Worm (Caenorhabditis elegans) whole organism, L3 larva: Measurements from ENCODE around the gene fat-6.

Experiments used
- R02D3.7 ChIP-seq: fragments of 150-350 bp; optimal IDR thresholded peaks from 2 replicates; lab custom pipeline; 2014; ENCODE audit warnings: missing biosample characterization, missing genetic modification characterization
- ZK546.5 ChIP-seq: sonication (generic microtip); optimal IDR thresholded peaks from 2 replicates; lab custom pipeline; 2017; ENCODE audit warnings: missing biosample characterization, missing genetic modification characterization
- aly-2 ChIP-seq: fragments of 150-350 bp; optimal IDR thresholded peaks from 2 replicates; lab custom pipeline; 2014; ENCODE audit warnings: missing biosample characterization, missing genetic modification characterization
- ama-1 ChIP-seq: fragments of 150-350 bp; optimal IDR thresholded peaks from 2 replicates; lab custom pipeline; 2018
- ceh-16 ChIP-seq: sonication (generic microtip); optimal IDR thresholded peaks from 2 replicates; lab custom pipeline; 2017; ENCODE audit warnings: missing biosample characterization, missing genetic modification characterization
- ceh-28 ChIP-seq: fragments of 150-350 bp; optimal IDR thresholded peaks from 2 replicates; lab custom pipeline; 2014; ENCODE audit warnings: missing biosample characterization, missing genetic modification reagents, missing genetic modification characterization
- ceh-82 ChIP-seq: fragments of 150-350 bp; optimal IDR thresholded peaks from 2 replicates; lab custom pipeline; 2014; ENCODE audit warnings: missing biosample characterization, missing genetic modification characterization
- ceh-9 ChIP-seq: sonication (generic microtip); optimal IDR thresholded peaks from 2 replicates; lab custom pipeline; 2018; ENCODE audit warnings: missing biosample characterization, missing genetic modification characterization
- daf-12 ChIP-seq: fragments of 150-350 bp; optimal IDR thresholded peaks from 2 replicates; lab custom pipeline; 2014; ENCODE audit warnings: missing biosample characterization, missing genetic modification reagents, missing genetic modification characterization
- egl-27 ChIP-seq: sonication (generic microtip); optimal IDR thresholded peaks from 4 replicates; lab custom pipeline; 2017; ENCODE audit warnings: missing biosample characterization, missing genetic modification reagents, missing genetic modification characterization
- egl-5 ChIP-seq: fragments of 150-350 bp; optimal IDR thresholded peaks from 2 replicates; lab custom pipeline; 2017; ENCODE audit warnings: missing biosample characterization, missing genetic modification reagents, missing genetic modification characterization, inconsistent platforms
- elt-1 ChIP-seq: fragments of 150-350 bp; optimal IDR thresholded peaks from 2 replicates; lab custom pipeline; 2014; ENCODE audit warnings: missing biosample characterization, missing genetic modification characterization
- elt-2 ChIP-seq: sonication (generic microtip); optimal IDR thresholded peaks from 2 replicates; lab custom pipeline; 2016; ENCODE audit warnings: missing genetic modification reagents, mild to moderate bottlenecking, missing genetic modification characterization, missing compliant biosample characterization
- elt-3 ChIP-seq, 3 experiments: fragments of 150-350 bp in 1 of 3; sonication (generic microtip) in 2 of 3; optimal IDR thresholded peaks; 2 replicates in 2 of 3; 4 replicates in 1 of 3; lab custom pipeline; 2014 to 2017; ENCODE audit warnings: missing biosample characterization in 3 of 3, missing genetic modification characterization in 3 of 3
- eor-1 ChIP-seq, 2 experiments: fragments of 150-350 bp; optimal IDR thresholded peaks; 2 replicates each; lab custom pipeline; 2014 to 2018; ENCODE audit warnings: missing biosample characterization in 2 of 2, missing genetic modification characterization in 2 of 2
- fkh-10 ChIP-seq: sonication (generic microtip); optimal IDR thresholded peaks from 2 replicates; lab custom pipeline; 2017; ENCODE audit warnings: missing biosample characterization, missing genetic modification reagents, missing genetic modification characterization
- fkh-2 ChIP-seq: fragments of 150-350 bp; optimal IDR thresholded peaks from 2 replicates; lab custom pipeline; 2014; ENCODE audit warnings: missing biosample characterization, missing genetic modification reagents, missing genetic modification characterization
- fos-1 ChIP-seq: fragments of 150-350 bp; optimal IDR thresholded peaks from 2 replicates; lab custom pipeline; 2014; ENCODE audit warnings: missing biosample characterization, missing genetic modification characterization
- hmg-11 ChIP-seq: sonication (generic microtip); optimal IDR thresholded peaks from 2 replicates; lab custom pipeline; 2016; ENCODE audit warnings: missing genetic modification characterization, missing compliant biosample characterization
- jun-1 ChIP-seq: fragments of 150-350 bp; optimal IDR thresholded peaks from 2 replicates; lab custom pipeline; 2014; ENCODE audit warnings: missing biosample characterization, missing genetic modification reagents, missing genetic modification characterization
- lin-15B ChIP-seq: fragments of 150-350 bp; optimal IDR thresholded peaks from 2 replicates; lab custom pipeline; 2014; ENCODE audit warnings: missing biosample characterization, missing genetic modification characterization
- lin-39 ChIP-seq: fragments of 150-350 bp; optimal IDR thresholded peaks from 2 replicates; lab custom pipeline; 2018; ENCODE audit warnings: missing biosample characterization, missing genetic modification reagents, missing genetic modification characterization
- lsy-12 ChIP-seq: sonication (generic microtip); optimal IDR thresholded peaks from 2 replicates; lab custom pipeline; 2016; ENCODE audit warnings: mild to moderate bottlenecking, missing genetic modification characterization, missing compliant biosample characterization
- mdl-1 ChIP-seq: fragments of 150-350 bp; optimal IDR thresholded peaks from 2 replicates; lab custom pipeline; 2014; ENCODE audit warnings: missing biosample characterization, missing genetic modification characterization
- mml-1 ChIP-seq: fragments of 150-350 bp; sonication (generic microtip); optimal IDR thresholded peaks from 3 replicates; lab custom pipeline; 2014; ENCODE audit warnings: missing biosample characterization, missing genetic modification characterization
- nfya-1 ChIP-seq: sonication (generic microtip); optimal IDR thresholded peaks from 2 replicates; lab custom pipeline; 2017; ENCODE audit warnings: missing genetic modification characterization, mild to moderate bottlenecking, missing compliant biosample characterization, antibody characterized with exemption, moderate library complexity; ENCODE audit not compliant: insufficient read depth
- nhr-11 ChIP-seq: fragments of 150-350 bp; optimal IDR thresholded peaks from 2 replicates; lab custom pipeline; 2014; ENCODE audit warnings: missing biosample characterization, missing genetic modification characterization
- nhr-12 ChIP-seq: fragments of 150-350 bp; optimal IDR thresholded peaks from 2 replicates; lab custom pipeline; 2014; ENCODE audit warnings: missing biosample characterization, missing genetic modification characterization
- nhr-23 ChIP-seq: fragments of 150-350 bp; optimal IDR thresholded peaks from 2 replicates; lab custom pipeline; 2014; ENCODE audit warnings: missing biosample characterization, missing genetic modification reagents, missing genetic modification characterization
- nhr-237 ChIP-seq: fragments of 150-350 bp; optimal IDR thresholded peaks from 2 replicates; lab custom pipeline; 2014; ENCODE audit warnings: missing biosample characterization, missing genetic modification characterization
- nhr-25 ChIP-seq: sonication (generic microtip); optimal IDR thresholded peaks from 2 replicates; lab custom pipeline; 2017; ENCODE audit warnings: missing biosample characterization, missing genetic modification characterization
- nhr-28 ChIP-seq: fragments of 150-350 bp; optimal IDR thresholded peaks from 2 replicates; lab custom pipeline; 2014; ENCODE audit warnings: missing biosample characterization, missing genetic modification characterization
- nhr-43 ChIP-seq: sonication (generic microtip); optimal IDR thresholded peaks from 2 replicates; lab custom pipeline; 2016; ENCODE audit warnings: mild to moderate bottlenecking, missing genetic modification characterization, missing compliant biosample characterization; ENCODE audit not compliant: poor library complexity, severe bottlenecking
- nhr-67 ChIP-seq: fragments of 150-350 bp; optimal IDR thresholded peaks from 2 replicates; lab custom pipeline; 2014; ENCODE audit warnings: missing biosample characterization, missing genetic modification characterization
- nhr-76 ChIP-seq: fragments of 150-350 bp; sonication (generic microtip); optimal IDR thresholded peaks from 5 replicates; lab custom pipeline; 2014; ENCODE audit warnings: missing biosample characterization, missing genetic modification characterization
- nhr-77 ChIP-seq: fragments of 150-350 bp; optimal IDR thresholded peaks from 2 replicates; lab custom pipeline; 2014; ENCODE audit warnings: missing biosample characterization, missing genetic modification characterization
- pha-4 ChIP-seq: fragments of 150-350 bp; optimal IDR thresholded peaks from 2 replicates; lab custom pipeline; 2014; ENCODE audit warnings: missing biosample characterization, missing genetic modification reagents, missing genetic modification characterization
- pqm-1 ChIP-seq: fragments of 150-350 bp; optimal IDR thresholded peaks from 2 replicates; lab custom pipeline; 2017; ENCODE audit warnings: missing biosample characterization, missing genetic modification characterization, inconsistent platforms
- sea-2 ChIP-seq: fragments of 150-350 bp; sonication (generic microtip); optimal IDR thresholded peaks from 4 replicates; lab custom pipeline; 2014; ENCODE audit warnings: missing biosample characterization, missing genetic modification reagents, missing genetic modification characterization
- skn-1 ChIP-seq: fragments of 150-350 bp; optimal IDR thresholded peaks from 2 replicates; lab custom pipeline; 2014; ENCODE audit warnings: missing biosample characterization, missing genetic modification characterization
- snpc-4 ChIP-seq: fragments of 150-350 bp; optimal IDR thresholded peaks from 2 replicates; lab custom pipeline; 2014; ENCODE audit warnings: missing biosample characterization, missing genetic modification characterization
- tbx-2 ChIP-seq: sonication (generic microtip); optimal IDR thresholded peaks from 2 replicates; lab custom pipeline; 2016; ENCODE audit warnings: mild to moderate bottlenecking, missing genetic modification characterization, missing compliant biosample characterization
- unc-39 ChIP-seq: sonication (generic microtip); optimal IDR thresholded peaks from 4 replicates; lab custom pipeline; 2017; ENCODE audit warnings: missing biosample characterization, missing genetic modification characterization
- unc-62 ChIP-seq: fragments of 150-350 bp; sonication (generic microtip); optimal IDR thresholded peaks from 4 replicates; lab custom pipeline; 2014; ENCODE audit warnings: missing biosample characterization, missing genetic modification reagents, missing genetic modification characterization
- zag-1 ChIP-seq: fragments of 150-350 bp; optimal IDR thresholded peaks from 2 replicates; lab custom pipeline; 2014; ENCODE audit warnings: missing biosample characterization, missing genetic modification characterization
- ztf-11 ChIP-seq: fragments of 150-350 bp; optimal IDR thresholded peaks from 2 replicates; lab custom pipeline; 2014; ENCODE audit warnings: missing biosample characterization, missing genetic modification characterization
- ztf-4 ChIP-seq: fragments of 150-350 bp; optimal IDR thresholded peaks from 2 replicates; lab custom pipeline; 2014; ENCODE audit warnings: missing biosample characterization, missing genetic modification characterization

The fat-6 gene

DNA sequence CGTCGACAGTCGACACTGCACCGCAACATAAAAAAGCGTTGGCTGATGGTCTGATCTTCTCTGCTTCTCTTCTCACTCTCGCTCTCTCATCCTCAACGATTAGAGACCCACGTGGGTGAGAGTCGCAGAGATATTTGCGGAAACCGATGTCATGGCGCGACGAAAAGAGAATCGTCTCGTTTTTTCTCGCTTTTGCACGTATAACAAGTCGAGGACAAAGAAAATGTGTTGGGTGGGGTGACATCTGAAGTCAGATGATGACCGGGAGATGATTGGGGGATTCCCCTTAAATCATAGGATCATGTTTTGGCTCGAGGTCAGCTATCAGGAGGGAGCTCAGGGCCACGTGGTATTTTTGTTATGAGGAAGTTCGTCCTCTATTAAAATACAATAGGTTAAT, 40.9 kb upstream of the fat-6 start:
- no peak for TF ChIP-seq ceh-16
- TF ChIP-seq zag-1: no peak
- peak; percentile 78 for TF ChIP-seq nfya-1 (tag; lab: Kevin White, UChicago)
- TF ChIP-seq nhr-28: peak; percentile 57
- TF ChIP-seq nhr-43 (tag; lab: Kevin White, UChicago): peak; percentile 98
- TF ChIP-seq unc-62 (GFP tag; lab: Kevin White, UChicago): peak; percentile 81
- TF ChIP-seq hmg-11 (tag; lab: Kevin White, UChicago): no peak
- TF ChIP-seq nhr-76 (tag; lab: Kevin White, UChicago): no peak
- no peak for TF ChIP-seq daf-12 (tag; lab: Kevin White, UChicago)
- TF ChIP-seq pha-4: peak; percentile 91
- no peak for TF ChIP-seq ceh-9 (tag; lab: Kevin White, UChicago)
- no peak for TF ChIP-seq nhr-11
- peak; percentile 40 for TF ChIP-seq mml-1
- peak; percentile 57 for TF ChIP-seq tbx-2
- no peak for TF ChIP-seq aly-2 (tag; lab: Kevin White, UChicago)
- no peak for TF ChIP-seq nhr-237
- TF ChIP-seq nhr-77 (tag; lab: Kevin White, UChicago): no peak
- TF ChIP-seq lin-39: no peak
- TF ChIP-seq lsy-12: peak; percentile 81
- no peak for TF ChIP-seq egl-5 (tag; lab: Kevin White, UChicago)
- no peak for TF ChIP-seq ceh-82 (tag; lab: Kevin White, UChicago)
- no peak for TF ChIP-seq nhr-67 (tag; lab: Kevin White, UChicago)
- TF ChIP-seq elt-2: peak; percentile 89
- TF ChIP-seq ama-1 (lab: Kevin White, UChicago): no peak
- peak; percentile 68 for TF ChIP-seq egl-27 (tag; lab: Kevin White, UChicago)
- peak; percentile 3 for TF ChIP-seq fos-1 (tag; lab: Kevin White, UChicago)
- TF ChIP-seq nhr-25 (tag; lab: Kevin White, UChicago): peak; percentile 99
- peak; percentile 27 for TF ChIP-seq R02D3.7 (tag; lab: Kevin White, UChicago)
- no peak for TF ChIP-seq ztf-4 (tag; lab: Kevin White, UChicago)
- TF ChIP-seq elt-1 (tag; lab: Kevin White, UChicago): peak; percentile 60
- no peak for TF ChIP-seq unc-39 (tag; lab: Kevin White, UChicago)
- TF ChIP-seq elt-3 (tag; optimal IDR thresholded peaks at IDR 0.05; lab: Kevin White, UChicago): peak in 2 of 3 experiments; percentile 73 to 93
- peak; percentile 62 for TF ChIP-seq pqm-1
- TF ChIP-seq mdl-1 (tag; lab: Kevin White, UChicago): peak; percentile 99
- no peak for TF ChIP-seq sea-2 (GFP tag; lab: Kevin White, UChicago)
- peak; percentile 49 for TF ChIP-seq ceh-28 (tag; lab: Kevin White, UChicago)
- no peak for TF ChIP-seq fkh-10 (GFP tag; lab: Kevin White, UChicago)
- TF ChIP-seq jun-1 (tag; lab: Kevin White, UChicago): peak; percentile 88
- no peak for TF ChIP-seq ztf-11
- no peak for TF ChIP-seq nhr-12 (tag; lab: Kevin White, UChicago)
- TF ChIP-seq ZK546.5 (tag; lab: Kevin White, UChicago): no peak
- peak; percentile 39 for TF ChIP-seq snpc-4
- no peak for TF ChIP-seq eor-1 (tag; optimal IDR thresholded peaks at IDR 0.05; lab: Kevin White, UChicago)
- peak; percentile 37 for TF ChIP-seq lin-15B (tag; lab: Kevin White, UChicago)
- TF ChIP-seq nhr-23 (tag; lab: Kevin White, UChicago): peak; percentile 93
- TF ChIP-seq skn-1 (tag; lab: Kevin White, UChicago): no peak
- no peak for TF ChIP-seq fkh-2 (tag; lab: Kevin White, UChicago)

DNA sequence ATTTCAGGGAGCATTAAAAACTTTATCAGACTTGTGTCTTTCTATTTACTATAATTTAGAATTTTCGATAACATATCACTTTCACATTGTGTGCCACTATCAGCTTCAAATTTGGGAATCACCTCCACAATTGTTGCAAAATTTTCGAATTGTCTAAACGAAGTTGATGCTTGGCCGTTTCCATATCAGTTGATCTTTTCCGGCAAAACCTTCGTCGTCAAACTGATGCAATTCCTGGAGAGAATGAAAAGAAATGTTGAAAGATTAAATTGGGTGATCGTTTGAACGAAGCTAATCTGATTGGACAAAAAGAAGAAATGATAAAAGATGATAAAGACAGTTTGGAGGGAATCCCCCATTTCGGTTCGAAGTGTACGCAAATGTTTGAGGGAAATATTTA, 40.1 kb upstream of the fat-6 start:
- TF ChIP-seq daf-12 (tag; lab: Kevin White, UChicago): no peak
- TF ChIP-seq elt-3 (tag; optimal IDR thresholded peaks at IDR 0.05; lab: Kevin White, UChicago): no peak
- TF ChIP-seq egl-5 (tag; lab: Kevin White, UChicago): no peak
- no peak for TF ChIP-seq lin-15B (tag; lab: Kevin White, UChicago)
- TF ChIP-seq ceh-82 (tag; lab: Kevin White, UChicago): no peak
- peak; percentile 81 for TF ChIP-seq nhr-25 (tag; lab: Kevin White, UChicago)
- TF ChIP-seq nhr-11: no peak
- no peak for TF ChIP-seq skn-1 (tag; lab: Kevin White, UChicago)
- TF ChIP-seq jun-1 (tag; lab: Kevin White, UChicago): peak; percentile 76
- peak; percentile 47 for TF ChIP-seq nhr-23 (tag; lab: Kevin White, UChicago)
- no peak for TF ChIP-seq lin-39
- peak; percentile 31 for TF ChIP-seq R02D3.7 (tag; lab: Kevin White, UChicago)
- TF ChIP-seq snpc-4: no peak
- no peak for TF ChIP-seq nhr-12 (tag; lab: Kevin White, UChicago)
- peak; percentile 43 for TF ChIP-seq nfya-1 (tag; lab: Kevin White, UChicago)
- TF ChIP-seq mml-1: no peak
- TF ChIP-seq nhr-76 (tag; lab: Kevin White, UChicago): no peak
- TF ChIP-seq elt-2: peak; percentile 98
- no peak for TF ChIP-seq ceh-28 (tag; lab: Kevin White, UChicago)
- TF ChIP-seq lsy-12: peak; percentile 38
- no peak for TF ChIP-seq unc-62 (GFP tag; lab: Kevin White, UChicago)
- peak; percentile 67 for TF ChIP-seq nhr-43 (tag; lab: Kevin White, UChicago)
- no peak for TF ChIP-seq nhr-28
- peak; percentile 94 for TF ChIP-seq ama-1 (lab: Kevin White, UChicago)
- no peak for TF ChIP-seq eor-1 (tag; optimal IDR thresholded peaks at IDR 0.05; lab: Kevin White, UChicago)
- TF ChIP-seq ztf-11: no peak
- TF ChIP-seq tbx-2: no peak
- no peak for TF ChIP-seq nhr-237
- no peak for TF ChIP-seq zag-1
- no peak for TF ChIP-seq elt-1 (tag; lab: Kevin White, UChicago)
- TF ChIP-seq pqm-1: peak; percentile 75
- TF ChIP-seq ceh-16: no peak
- peak; percentile 34 for TF ChIP-seq pha-4
- TF ChIP-seq fkh-2 (tag; lab: Kevin White, UChicago): no peak
- TF ChIP-seq nhr-67 (tag; lab: Kevin White, UChicago): no peak
- TF ChIP-seq egl-27 (tag; lab: Kevin White, UChicago): peak; percentile 3
- TF ChIP-seq mdl-1 (tag; lab: Kevin White, UChicago): peak; percentile 24
